Worm (Caenorhabditis elegans): ENCODE data around the gene C29E4.9.
A peak's percentile ranks its signal among the peaks of the same experiment; 100 is the strongest.

C29E4.9 gene

ce11 chrIII:7977224-7977623 lies 20.4 kb upstream of the C29E4.9 start (continued):
- TF ChIP-seq him-1 (tag; optimal IDR thresholded peaks at IDR 0.05) = no peak
- TF ChIP-seq zfh-2 (GFP tag; conservative IDR thresholded peaks at IDR 0.05) = no peak
- no peak for TF ChIP-seq ztf-25 (GFP tag; IDR thresholded peaks at IDR 0.05)
- TF ChIP-seq F49E8.2 (tag; optimal IDR thresholded peaks at IDR 0.05; ENCODE audit: insufficient read depth) = no peak
- no peak for TF ChIP-seq B0261.1 (tag; optimal IDR thresholded peaks at IDR 0.05)
- TF ChIP-seq rec-8 (tag; optimal IDR thresholded peaks at IDR 0.05) = no peak
- no peak for TF ChIP-seq nfya-1 (tag; optimal IDR thresholded peaks at IDR 0.05; ENCODE audit: borderline replicate concordance, insufficient read depth)
- no peak for TF ChIP-seq F39B2.1 (GFP tag; IDR thresholded peaks at IDR 0.05)

ce11 chrIII:7973968-7974607 lies 17.2 kb upstream of the C29E4.9 start:
- TF ChIP-seq B0336.3 (GFP tag; IDR thresholded peaks at IDR 0.05) (peak; percentile 24; the same call in 1 of the 2 replicates), tbp1 (GFP tag; optimal IDR thresholded peaks at IDR 0.05) (no peak), unc-62 (GFP tag; optimal IDR thresholded peaks at IDR 0.05) (peak; percentile 3), attf-5 (GFP tag; optimal IDR thresholded peaks at IDR 0.05) (peak; percentile 26), hrde-1 (tag; optimal IDR thresholded peaks at IDR 0.05; ENCODE audit: borderline replicate concordance) (no peak), nhr-80 (tag; optimal IDR thresholded peaks at IDR 0.05) (peak; percentile 26), cebp-1 (GFP tag; IDR thresholded peaks at IDR 0.05) (no peak), cebp-1 (tag; optimal IDR thresholded peaks at IDR 0.05) (peak; percentile 44), lsl-1 (GFP tag; optimal IDR thresholded peaks at IDR 0.05) (peak; percentile 6), B0261.1 (tag; optimal IDR thresholded peaks at IDR 0.05) (no peak), pha-4 (tag; optimal IDR thresholded peaks at IDR 0.05) (peak; percentile 65), mcd-1 (GFP tag; IDR thresholded peaks at IDR 0.05) (peak; percentile 15; the same call in 1 of the 2 replicates), nfyb-1 (GFP tag; IDR thresholded peaks at IDR 0.05) (peak; percentile 40; the same call in 1 of the 2 replicates), ets-4 (GFP tag; optimal IDR thresholded peaks at IDR 0.05) (peak; percentile 61), tlf-1 (GFP tag; optimal IDR thresholded peaks at IDR 0.05) (peak; percentile 10)

ce11 chrIII:7973201-7973767 lies 16.4 kb upstream of the C29E4.9 start, which contains the start of the genes eef-1B.1 and aco-2:
Gene eef-1B.1 (minus strand): TSS chrIII:7973386.
Gene aco-2 (plus strand): TSS chrIII:7973717.
- peak; percentile 89 for TF ChIP-seq F33H1.4 (GFP tag; IDR thresholded peaks at IDR 0.05)
- peak in 2 of 3 experiments; percentile 3 to 89 for TF ChIP-seq lin-35 (GFP tag; optimal IDR thresholded peaks at IDR 0.05)
- peak; percentile 68 for TF ChIP-seq dpl-1 (GFP tag; optimal IDR thresholded peaks at IDR 0.05)
- peak; percentile 52 for TF ChIP-seq madf-10 (tag; optimal IDR thresholded peaks at IDR 0.05)
- no peak for TF ChIP-seq akir-1 (GFP tag; optimal IDR thresholded peaks at IDR 0.05)
- peak; percentile 93 for TF ChIP-seq ZK185.1 (tag; optimal IDR thresholded peaks at IDR 0.05; ENCODE audit: poor library complexity, severe bottlenecking)
- peak; percentile 68 for TF ChIP-seq ceh-100 (GFP tag; IDR thresholded peaks at IDR 0.05)
- TF ChIP-seq hsf-1 (GFP tag; IDR thresholded peaks at IDR 0.05) = no peak
- TF ChIP-seq bed-1 (GFP tag; IDR thresholded peaks at IDR 0.05) = no peak
- TF ChIP-seq ama-1 (optimal IDR thresholded peaks at IDR 0.05) = peak; percentile 33
- TF ChIP-seq ama-1 (GFP tag; optimal IDR thresholded peaks at IDR 0.05) = no peak
- peak; percentile 41 for TF ChIP-seq repo-1 (tag; optimal IDR thresholded peaks at IDR 0.05)
- no peak for TF ChIP-seq F22D6.2 (tag; optimal IDR thresholded peaks at IDR 0.05)
- TF ChIP-seq ccch-3 (GFP tag; optimal IDR thresholded peaks at IDR 0.05) = no peak
- TF ChIP-seq cebp-2 (GFP tag; IDR thresholded peaks at IDR 0.05) = no peak
- peak; percentile 56 for TF ChIP-seq D2030.7 (GFP tag; IDR thresholded peaks at IDR 0.05)
- peak; percentile 64; the same call in 1 of the 2 replicates for TF ChIP-seq Y95B8A.8 (GFP tag; IDR thresholded peaks at IDR 0.05)
- TF ChIP-seq Y53G8AR.9 (GFP tag; conservative IDR thresholded peaks at IDR 0.05) = peak; percentile 78
- no peak for TF ChIP-seq nfya-1 (tag; optimal IDR thresholded peaks at IDR 0.05; ENCODE audit: borderline replicate concordance, insufficient read depth)
- no peak for TF ChIP-seq F55B11.4 (tag; optimal IDR thresholded peaks at IDR 0.05; ENCODE audit: borderline replicate concordance, insufficient read depth)
- peak; percentile 64; the same call in 1 of the 2 replicates for TF ChIP-seq C06A6.2 (GFP tag; conservative IDR thresholded peaks at IDR 0.05)
- no peak for TF ChIP-seq ztf-25 (GFP tag; IDR thresholded peaks at IDR 0.05)
- TF ChIP-seq snpc-1.3 (tag; optimal IDR thresholded peaks at IDR 0.05; ENCODE audit: insufficient read depth) = peak; percentile 11
- TF ChIP-seq nhr-179 (tag; optimal IDR thresholded peaks at IDR 0.05) = no peak

Data from whole organism, young adult.